Worm (Caenorhabditis elegans) whole organism, late embryonic: ENCODE results near the gene tkr-2.

ENCODE experiments used
- K02D7.2 ChIP-seq: sonication (generic microtip); optimal IDR thresholded peaks from 2 replicates; lab custom pipeline; 2017; ENCODE audit warnings: mild to moderate bottlenecking, missing genetic modification characterization, missing compliant biosample characterization
- ceh-14 ChIP-seq: sonication (generic microtip); optimal IDR thresholded peaks from 2 replicates; lab custom pipeline; 2016; ENCODE audit warnings: missing genotype, missing genetic modification characterization, missing compliant biosample characterization
- ceh-18 ChIP-seq: sonication (generic microtip); optimal IDR thresholded peaks from 2 replicates; lab custom pipeline; 2016; ENCODE audit warnings: missing genetic modification characterization, missing compliant biosample characterization
- hlh-6 ChIP-seq: sonication (generic microtip); optimal IDR thresholded peaks from 2 replicates; lab custom pipeline; 2016; ENCODE audit warnings: missing genotype, missing genetic modification characterization, missing compliant biosample characterization
- nfya-1 ChIP-seq: sonication (generic microtip); optimal IDR thresholded peaks from 2 replicates; lab custom pipeline; 2017; ENCODE audit warnings: missing genetic modification characterization, mild to moderate bottlenecking, missing compliant biosample characterization, antibody characterized with exemption, moderate library complexity
- nhr-11 ChIP-seq: fragments of 150-350 bp; optimal IDR thresholded peaks from 2 replicates; lab custom pipeline; 2014; ENCODE audit warnings: missing biosample characterization, missing genetic modification characterization
- pqm-1 ChIP-seq: sonication (generic microtip); optimal IDR thresholded peaks from 2 replicates; lab custom pipeline; 2016; ENCODE audit warnings: missing genetic modification characterization, missing compliant biosample characterization
- sox-2 ChIP-seq: fragments of 200-800 bp; sonication (Bioruptor generic); IDR thresholded peaks from 2 replicates; pipeline ENCODE4 v1.3.6; 2022; ENCODE audit warnings: missing genetic modification reagents, missing genetic modification characterization, missing compliant biosample characterization
- sox-4 ChIP-seq: sonication (generic microtip); optimal IDR thresholded peaks from 2 replicates; lab custom pipeline; 2017; ENCODE audit warnings: mild to moderate bottlenecking, missing genetic modification characterization, inconsistent platforms, missing compliant biosample characterization
- unc-3 ChIP-seq, 2 experiments: fragments of 200-800 bp in 1 of 2; sonication (Bioruptor generic) in 1 of 2; sonication (generic microtip) in 1 of 2; conservative IDR thresholded peaks in 1 of 2; optimal IDR thresholded peaks in 1 of 2; 2 replicates each; pipeline versions ENCODE4 v1.3.6 to Lab custom; 2016 to 2022; ENCODE audit warnings: missing compliant biosample characterization in 2 of 2, missing genetic modification characterization in 2 of 2, missing genetic modification reagents in 1 of 2

DNA sequence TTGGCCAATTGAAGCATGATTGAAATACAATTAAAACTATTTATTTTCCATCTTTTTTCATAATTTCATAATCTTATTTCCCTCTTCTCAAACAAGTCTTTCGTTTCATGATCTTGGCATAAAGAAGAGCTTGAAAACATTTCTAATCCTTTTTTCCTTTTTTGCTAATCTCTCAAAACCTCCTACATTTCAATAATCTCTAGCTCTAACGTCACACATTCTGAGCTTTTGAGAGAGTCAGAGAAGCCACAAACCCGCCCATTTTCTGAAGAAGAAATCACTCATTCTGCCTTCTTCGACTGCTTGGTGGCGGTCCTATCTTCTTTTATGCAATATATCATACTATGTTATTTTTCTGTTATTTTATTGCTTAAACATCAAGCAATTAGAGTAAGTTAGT lies 47.7 kb downstream of the tkr-2 start, which contains the start of gene F58F9.1:
- no peak for TF ChIP-seq hlh-6 (tag; lab: Kevin White, UChicago)
- TF ChIP-seq pqm-1 (tag; lab: Kevin White, UChicago), result no peak
- TF ChIP-seq ceh-14, result no peak
- TF ChIP-seq K02D7.2 (tag; lab: Kevin White, UChicago), result no peak
- TF ChIP-seq unc-3 (GFP tag; conservative IDR thresholded peaks at IDR 0.05; lab: Robert Waterston, UW), result no peak
- no peak for TF ChIP-seq unc-3 (tag; optimal IDR thresholded peaks at IDR 0.05; lab: Kevin White, UChicago)
- TF ChIP-seq sox-4 (tag; lab: Kevin White, UChicago), result no peak
- TF ChIP-seq nfya-1 (tag; lab: Kevin White, UChicago), result no peak
- no peak for TF ChIP-seq ceh-18 (tag; lab: Kevin White, UChicago)
- TF ChIP-seq nhr-11 (tag; lab: Kevin White, UChicago), result no peak
- no peak for TF ChIP-seq sox-2 (GFP tag; lab: Robert Waterston, UW)
